Worm (Caenorhabditis elegans): ENCODE data around the gene F55G1.6.

The F55G1.6 gene

ce11 chrIV:7486201-7486947, 13.1 kb downstream of the F55G1.6 start, which contains the start of the genes his-61 and his-62 (continued):
- TF ChIP-seq sox-2 (GFP tag; IDR thresholded peaks at IDR 0.05) = peak; percentile 90
- TF ChIP-seq ceh-9 (tag; optimal IDR thresholded peaks at IDR 0.05) = no peak
- TF ChIP-seq sox-4 (tag; optimal IDR thresholded peaks at IDR 0.05) = no peak
- TF ChIP-seq ceh-19 (GFP tag; optimal IDR thresholded peaks at IDR 0.05) = peak; percentile 40
- no peak for TF ChIP-seq lin-11 (tag; optimal IDR thresholded peaks at IDR 0.05)
- peak; percentile 80 for TF ChIP-seq unc-55 (GFP tag; optimal IDR thresholded peaks at IDR 0.05)
- no peak for TF ChIP-seq eyg-1 (tag; optimal IDR thresholded peaks at IDR 0.05)
- no peak for TF ChIP-seq unc-3 (GFP tag; conservative IDR thresholded peaks at IDR 0.05)
- no peak for TF ChIP-seq unc-3 (tag; optimal IDR thresholded peaks at IDR 0.05)
- TF ChIP-seq ceh-2 (tag; optimal IDR thresholded peaks at IDR 0.05) = peak; percentile 60
- no peak for TF ChIP-seq K09A11.1 (tag; optimal IDR thresholded peaks at IDR 0.05; ENCODE audit: insufficient read depth)
- TF ChIP-seq odd-2 (tag; optimal IDR thresholded peaks at IDR 0.05) = no peak
- TF ChIP-seq pha-4 (tag; optimal IDR thresholded peaks at IDR 0.05) = no peak
- TF ChIP-seq C08G9.2 (tag; optimal IDR thresholded peaks at IDR 0.05) = peak; percentile 57
- no peak for TF ChIP-seq zip-5 (tag; optimal IDR thresholded peaks at IDR 0.05)
- peak; percentile 61 for TF ChIP-seq ets-4 (tag; optimal IDR thresholded peaks at IDR 0.05)
- TF ChIP-seq hlh-30 (tag; optimal IDR thresholded peaks at IDR 0.05; ENCODE audit: insufficient read depth) = no peak
- no peak for TF ChIP-seq fkh-6 (tag; optimal IDR thresholded peaks at IDR 0.05)
- no peak for TF ChIP-seq C38D4.7 (GFP tag; optimal IDR thresholded peaks at IDR 0.05)
- TF ChIP-seq dmd-4 (tag; optimal IDR thresholded peaks at IDR 0.05; ENCODE audit: borderline replicate concordance) = peak; percentile 39
- no peak for TF ChIP-seq pat-9 (tag; optimal IDR thresholded peaks at IDR 0.05)
- peak; percentile 81 for TF ChIP-seq nfya-1 (tag; optimal IDR thresholded peaks at IDR 0.05)
- peak; percentile 67 for TF ChIP-seq ref-2 (tag; optimal IDR thresholded peaks at IDR 0.05)
- TF ChIP-seq ceh-18 (tag; optimal IDR thresholded peaks at IDR 0.05) = peak; percentile 43
- no peak for TF ChIP-seq nhr-232 (tag; optimal IDR thresholded peaks at IDR 0.05)
- peak; percentile 71 for TF ChIP-seq elt-2 (tag; optimal IDR thresholded peaks at IDR 0.05)
- no peak for TF ChIP-seq hlh-8 (tag; optimal IDR thresholded peaks at IDR 0.05)
- TF ChIP-seq nhr-11 (tag; optimal IDR thresholded peaks at IDR 0.05) = no peak

DNA sequence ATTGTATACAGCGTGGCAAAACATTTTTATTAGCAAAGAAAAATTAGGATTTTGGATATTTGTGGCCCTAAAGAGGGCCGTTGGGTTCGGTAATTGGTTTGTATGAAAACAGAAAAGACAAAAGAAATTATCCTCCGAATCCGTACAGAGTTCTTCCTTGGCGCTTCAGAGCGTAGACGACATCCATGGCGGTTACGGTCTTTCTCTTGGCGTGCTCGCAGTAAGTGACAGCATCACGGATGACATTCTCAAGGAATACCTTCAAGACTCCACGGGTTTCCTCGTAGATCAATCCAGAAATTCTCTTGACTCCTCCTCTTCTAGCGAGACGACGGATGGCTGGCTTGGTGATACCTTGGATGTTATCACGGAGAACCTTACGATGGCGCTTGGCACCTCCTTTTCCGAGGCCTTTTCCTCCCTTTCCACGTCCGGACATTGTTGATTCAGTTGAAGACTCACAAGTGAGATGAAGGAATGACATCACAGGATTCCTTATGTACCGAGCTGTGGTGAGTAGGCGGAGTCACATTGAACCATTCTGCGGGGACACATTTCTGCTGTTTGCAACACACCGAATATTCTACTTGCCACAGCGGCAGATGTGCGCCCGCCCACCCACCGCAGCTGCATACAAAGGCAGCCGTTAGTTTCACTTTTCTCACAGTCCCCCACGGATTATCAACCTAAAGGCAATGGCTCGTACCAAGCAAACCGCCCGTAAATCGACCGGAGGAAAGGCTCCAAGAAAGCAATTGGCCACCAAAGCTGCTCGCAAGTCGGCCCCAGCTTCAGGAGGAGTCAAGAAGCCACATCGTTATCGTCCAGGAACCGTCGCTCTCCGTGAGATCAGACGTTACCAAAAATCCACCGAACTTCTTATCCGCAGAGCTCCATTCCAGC, 14.5 kb downstream of the F55G1.6 start, which contains the start of the genes his-60 and his-59:
TSS of gene his-60 (minus strand) at position 439 of the 903 bp plus-strand sequence.
TSS of gene his-59 (plus strand) at position 696 of the 903 bp plus-strand sequence.
- peak; percentile 77 for TF ChIP-seq ceh-34 (tag; optimal IDR thresholded peaks at IDR 0.05)
- peak; percentile 25 for TF ChIP-seq hlh-30 (tag; optimal IDR thresholded peaks at IDR 0.05; ENCODE audit: insufficient read depth)
- TF ChIP-seq ref-2 (tag; optimal IDR thresholded peaks at IDR 0.05) = peak; percentile 83
- peak; percentile 77 for TF ChIP-seq ceh-31 (tag; optimal IDR thresholded peaks at IDR 0.05)
- TF ChIP-seq che-1 (tag; optimal IDR thresholded peaks at IDR 0.05) = no peak
- TF ChIP-seq sdc-2 (tag; optimal IDR thresholded peaks at IDR 0.05) = peak; percentile 57
- TF ChIP-seq pros-1 (tag; optimal IDR thresholded peaks at IDR 0.05) = peak; percentile 31
- TF ChIP-seq K02D7.2 (tag; optimal IDR thresholded peaks at IDR 0.05) = no peak
- peak; percentile 16 for TF ChIP-seq elt-2 (tag; optimal IDR thresholded peaks at IDR 0.05)
- TF ChIP-seq nfya-1 (tag; optimal IDR thresholded peaks at IDR 0.05) = peak; percentile 33
- peak; percentile 19 for TF ChIP-seq tbx-7 (tag; optimal IDR thresholded peaks at IDR 0.05)
- peak; percentile 16 for TF ChIP-seq ztf-16 (tag; optimal IDR thresholded peaks at IDR 0.05)
- TF ChIP-seq lim-6 (tag; optimal IDR thresholded peaks at IDR 0.05) = no peak
- TF ChIP-seq lin-11 (tag; optimal IDR thresholded peaks at IDR 0.05) = no peak
- peak; percentile 24 for TF ChIP-seq ceh-22 (tag; optimal IDR thresholded peaks at IDR 0.05)
- TF ChIP-seq mec-3 (tag; optimal IDR thresholded peaks at IDR 0.05; ENCODE audit: borderline replicate concordance) = no peak
- peak; percentile 90 for TF ChIP-seq ama-1 (optimal IDR thresholded peaks at IDR 0.05)
- TF ChIP-seq ceh-6 (GFP tag; optimal IDR thresholded peaks at IDR 0.05) = peak; percentile 0
- peak; percentile 76 for TF ChIP-seq tbx-2 (tag; optimal IDR thresholded peaks at IDR 0.05)
